Fruit fly (Drosophila melanogaster) whole organism, wandering third instar larva: Measurements from ENCODE around the gene Prosbeta3.

Experiments
- Abd-B ChIP-seq: fragments of >200 bp; optimal IDR thresholded peaks from 2 replicates; lab custom pipeline; 2017; ENCODE audit warnings: missing biosample characterization, missing genetic modification characterization
- CG32264 ChIP-seq: fragments of 200-800 bp; sonication (Bioruptor generic); optimal IDR thresholded peaks from 2 replicates; lab custom pipeline; 2016; ENCODE audit warnings: missing biosample characterization, missing genetic modification characterization
- CG9705 ChIP-seq: fragments of 200-800 bp; sonication (Bioruptor generic); optimal IDR thresholded peaks from 2 replicates; lab custom pipeline; 2018; ENCODE audit warnings: missing biosample characterization, mild to moderate bottlenecking, missing genetic modification characterization
- CrebA ChIP-seq: fragments of 200-800 bp; sonication (Bioruptor generic); optimal IDR thresholded peaks from 2 replicates; lab custom pipeline; 2016; ENCODE audit warnings: missing biosample characterization, mild to moderate bottlenecking, missing genetic modification characterization, borderline replicate concordance
- Dfd ChIP-seq: fragments of >200 bp; optimal IDR thresholded peaks from 2 replicates; lab custom pipeline; 2017; ENCODE audit warnings: missing biosample characterization, missing genetic modification characterization
- Dif ChIP-seq: fragments of 200-275, 200-300 bp; sonication (Bioruptor generic); optimal IDR thresholded peaks from 2 replicates; lab custom pipeline; 2018; ENCODE audit warnings: missing biosample characterization, missing genetic modification characterization; ENCODE audit not compliant: partially characterized antibody
- GATAd ChIP-seq: sonication (Bioruptor generic); optimal IDR thresholded peaks from 2 replicates; lab custom pipeline; 2016; ENCODE audit warnings: missing biosample characterization, missing genetic modification characterization
- HLH106 ChIP-seq: fragments of 200-800 bp; optimal IDR thresholded peaks from 3 replicates; lab custom pipeline; 2019; ENCODE audit warnings: missing biosample characterization, mild to moderate bottlenecking, missing genetic modification characterization, moderate library complexity
- Hnf4 ChIP-seq: fragments of 200-800 bp; sonication (Bioruptor generic); optimal IDR thresholded peaks from 2 replicates; lab custom pipeline; 2016; ENCODE audit warnings: missing biosample characterization, mild to moderate bottlenecking, missing genetic modification characterization
- Hr78 ChIP-seq: fragments of >200 bp; optimal IDR thresholded peaks from 2 replicates; lab custom pipeline; 2017; ENCODE audit warnings: missing biosample characterization, missing genetic modification characterization
- Hr83 ChIP-seq: fragments of 200-300 bp; sonication (Bioruptor generic); optimal IDR thresholded peaks from 2 replicates; lab custom pipeline; 2016; ENCODE audit warnings: missing biosample characterization, mild to moderate bottlenecking, missing genetic modification characterization, moderate library complexity; ENCODE audit not compliant: poor library complexity, severe bottlenecking
- Jra ChIP-seq: sonication (Bioruptor generic); optimal IDR thresholded peaks from 2 replicates; lab custom pipeline; 2016; ENCODE audit warnings: missing biosample characterization, missing genetic modification characterization
- Mio ChIP-seq: sonication (Bioruptor generic); optimal IDR thresholded peaks from 2 replicates; lab custom pipeline; 2016; ENCODE audit warnings: missing biosample characterization, missing genetic modification characterization
- Myc ChIP-seq: fragments of >200 bp; optimal IDR thresholded peaks from 2 replicates; lab custom pipeline; 2017
- N ChIP-seq: fragments of >200 bp; optimal IDR thresholded peaks from 2 replicates; lab custom pipeline; 2018; ENCODE audit warnings: missing biosample characterization, missing external identifiers, missing genetic modification characterization
- OdsH ChIP-seq: fragments of 200-800 bp; sonication (Bioruptor generic); optimal IDR thresholded peaks from 2 replicates; lab custom pipeline; 2016; ENCODE audit warnings: missing biosample characterization, mild to moderate bottlenecking, missing genetic modification characterization
- Rel ChIP-seq, 2 experiments: fragments of 200-800 bp; sonication (Bioruptor generic) in 1 of 2; optimal IDR thresholded peaks; 2 replicates in 1 of 2; 3 replicates in 1 of 2; lab custom pipeline; 2016 to 2019; ENCODE audit warnings: mild to moderate bottlenecking in 2 of 2, missing biosample characterization in 2 of 2, missing genetic modification characterization in 2 of 2, moderate library complexity in 1 of 2
- Sp1 ChIP-seq: fragments of 200-800 bp; sonication (Bioruptor generic); optimal IDR thresholded peaks from 3 replicates; lab custom pipeline; 2019; ENCODE audit warnings: missing biosample characterization, mild to moderate bottlenecking, missing genetic modification characterization, moderate library complexity
- Vsx2 ChIP-seq: fragments of 200-300, 225-300 bp; sonication (Bioruptor generic); optimal IDR thresholded peaks from 2 replicates; lab custom pipeline; 2018; ENCODE audit warnings: missing biosample characterization, missing genetic modification characterization; ENCODE audit not compliant: partially characterized antibody
- br ChIP-seq: fragments of 200-800 bp; sonication (Bioruptor generic); optimal IDR thresholded peaks from 2 replicates; lab custom pipeline; 2016; ENCODE audit warnings: missing biosample characterization, missing genetic modification characterization
- brk ChIP-seq: fragments of 200-800 bp; sonication (Bioruptor generic); optimal IDR thresholded peaks from 2 replicates; lab custom pipeline; 2016; ENCODE audit warnings: missing biosample characterization, mild to moderate bottlenecking, missing genetic modification characterization
- dl ChIP-seq, 2 experiments: fragments of 175-275, 200-275 bp in 1 of 2; fragments of 200-275 bp in 1 of 2; sonication (Bioruptor generic); optimal IDR thresholded peaks; lab custom pipeline; 2018; ENCODE audit warnings: mild to moderate bottlenecking in 2 of 2, missing biosample characterization in 2 of 2, missing genetic modification characterization in 2 of 2, moderate library complexity in 2 of 2; ENCODE audit not compliant: partially characterized antibody in 2 of 2, insufficient read depth in 1 of 2
- dmrt93B ChIP-seq: fragments of 200-800 bp; sonication (Bioruptor generic); optimal IDR thresholded peaks from 2 replicates; lab custom pipeline; 2018; ENCODE audit warnings: missing biosample characterization, mild to moderate bottlenecking, missing genetic modification characterization
- dsf ChIP-seq: sonication (Bioruptor generic); optimal IDR thresholded peaks from 2 replicates; lab custom pipeline; 2016; ENCODE audit warnings: missing biosample characterization, missing genetic modification characterization, borderline replicate concordance
- ey ChIP-seq: fragments of 200-800 bp; sonication (Bioruptor generic); optimal IDR thresholded peaks from 2 replicates; lab custom pipeline; 2016; ENCODE audit warnings: missing biosample characterization, missing genetic modification characterization
- foxo ChIP-seq, 2 experiments: fragments of 200-800 bp; sonication (Bioruptor generic); optimal IDR thresholded peaks; 2 replicates in 1 of 2; 3 replicates in 1 of 2; lab custom pipeline; 2016 to 2017; ENCODE audit warnings: missing biosample characterization in 2 of 2, missing genetic modification characterization in 2 of 2
- fru ChIP-seq: fragments of 200-800 bp; sonication (Bioruptor generic); optimal IDR thresholded peaks from 3 replicates; lab custom pipeline; 2016; ENCODE audit warnings: missing biosample characterization, mild to moderate bottlenecking, missing genetic modification characterization
- h ChIP-seq: fragments of 200-800 bp; sonication (Bioruptor generic); optimal IDR thresholded peaks from 3 replicates; lab custom pipeline; 2016; ENCODE audit warnings: missing biosample characterization, mild to moderate bottlenecking, missing genetic modification characterization
- jim ChIP-seq: fragments of 175-275, 200-325 bp; sonication (Bioruptor generic); optimal IDR thresholded peaks from 2 replicates; lab custom pipeline; 2016; ENCODE audit warnings: missing biosample characterization, mild to moderate bottlenecking, missing genetic modification characterization
- lola ChIP-seq: fragments of >200 bp; optimal IDR thresholded peaks from 2 replicates; lab custom pipeline; 2017; ENCODE audit warnings: missing biosample characterization, missing genetic modification characterization
- pan ChIP-seq: fragments of >200 bp; optimal IDR thresholded peaks from 2 replicates; lab custom pipeline; 2017
- psq ChIP-seq: fragments of 200-800 bp; sonication (Bioruptor generic); optimal IDR thresholded peaks from 3 replicates; lab custom pipeline; 2017; ENCODE audit warnings: missing biosample characterization, mild to moderate bottlenecking, missing genetic modification characterization, moderate library complexity
- rgr ChIP-seq: fragments of 200-800 bp; sonication (Bioruptor generic); optimal IDR thresholded peaks from 3 replicates; lab custom pipeline; 2016; ENCODE audit warnings: missing biosample characterization, mild to moderate bottlenecking, missing genetic modification characterization
- sage ChIP-seq: fragments of 200-800 bp; sonication (Bioruptor generic); optimal IDR thresholded peaks from 2 replicates; lab custom pipeline; 2016; ENCODE audit warnings: missing biosample characterization, mild to moderate bottlenecking, missing genetic modification characterization
- sv ChIP-seq: fragments of 200-800 bp; sonication (Bioruptor generic); optimal IDR thresholded peaks from 3 replicates; lab custom pipeline; 2016; ENCODE audit warnings: missing biosample characterization, missing genetic modification characterization
- tai ChIP-seq: sonication (Bioruptor generic); optimal IDR thresholded peaks from 2 replicates; lab custom pipeline; 2016; ENCODE audit warnings: missing biosample characterization, missing genetic modification characterization
- usp ChIP-seq: fragments of >200 bp; optimal IDR thresholded peaks from 2 replicates; lab custom pipeline; 2017; ENCODE audit warnings: missing biosample characterization, missing genetic modification characterization
- woc ChIP-seq: sonication (Bioruptor generic); optimal IDR thresholded peaks from 2 replicates; lab custom pipeline; 2016; ENCODE audit warnings: missing biosample characterization, mild to moderate bottlenecking, missing genetic modification characterization

The Prosbeta3 gene

dm6 chr3R:8978768-8979167 is 27.3 kb downstream of the Prosbeta3 start:
- peak; percentile 74 for TF ChIP-seq h (GFP tag; lab: Kevin White, UChicago)
- peak; percentile 78 for TF ChIP-seq Sp1
- TF ChIP-seq dmrt93B (GFP tag; lab: Kevin White, UChicago), result peak; percentile 40
- TF ChIP-seq OdsH, result peak; percentile 32
- TF ChIP-seq Jra (GFP tag; lab: Kevin White, UChicago), result no peak
- TF ChIP-seq Hr78 (GFP tag; lab: Kevin White, UChicago), result no peak
- peak; percentile 6 for TF ChIP-seq CG32264
- TF ChIP-seq GATAd (GFP tag; lab: Kevin White, UChicago), result no peak
- no peak for TF ChIP-seq CG9705 (GFP tag; lab: Kevin White, UChicago)
- TF ChIP-seq Vsx2 (GFP tag; lab: Kevin White, UChicago), result no peak
- peak; percentile 65 for TF ChIP-seq rgr (GFP tag; lab: Kevin White, UChicago)
- peak; percentile 40 for TF ChIP-seq br (GFP tag; lab: Kevin White, UChicago)
- no peak for TF ChIP-seq Myc (lab: Kevin White, UChicago)
- TF ChIP-seq HLH106 (tag; lab: Kevin White, UChicago), result peak; percentile 58
- TF ChIP-seq Hnf4 (GFP tag; lab: Kevin White, UChicago), result peak; percentile 18
- no peak for TF ChIP-seq Dif (GFP tag; lab: Kevin White, UChicago)
- TF ChIP-seq dl (GFP tag; optimal IDR thresholded peaks at IDR 0.05; lab: Kevin White, UChicago; ENCODE audit: insufficient read depth in 1 of 2, partially characterized antibody in 2 of 2), result no peak
- no peak for TF ChIP-seq Hr83 (GFP tag; lab: Kevin White, UChicago)
- no peak for TF ChIP-seq CrebA (GFP tag; lab: Kevin White, UChicago)
- TF ChIP-seq Abd-B (GFP tag; lab: Kevin White, UChicago), result no peak
- TF ChIP-seq lola (GFP tag; lab: Kevin White, UChicago), result no peak
- no peak for TF ChIP-seq sv (GFP tag; lab: Kevin White, UChicago)
- no peak for TF ChIP-seq N (GFP tag; lab: Kevin White, UChicago)
- TF ChIP-seq Dfd, result no peak
- TF ChIP-seq psq, result peak; percentile 64
- TF ChIP-seq woc, result peak; percentile 67
- TF ChIP-seq tai (GFP tag; lab: Kevin White, UChicago), result peak; percentile 38
- no peak for TF ChIP-seq Mio (GFP tag; lab: Kevin White, UChicago)
- TF ChIP-seq sage (GFP tag; lab: Kevin White, UChicago), result peak; percentile 52
- TF ChIP-seq jim (GFP tag; lab: Kevin White, UChicago), result no peak
- peak; percentile 73 for TF ChIP-seq fru (GFP tag; lab: Kevin White, UChicago)
- peak; percentile 57 for TF ChIP-seq brk (GFP tag; lab: Kevin White, UChicago)
- TF ChIP-seq dsf (GFP tag; lab: Kevin White, UChicago), result no peak
- TF ChIP-seq foxo (GFP tag; optimal IDR thresholded peaks at IDR 0.05; lab: Kevin White, UChicago), result peak in 1 of 2 experiments; percentile 69
- no peak for TF ChIP-seq pan (lab: Kevin White, UChicago)
- peak; percentile 42 for TF ChIP-seq Rel (GFP tag; optimal IDR thresholded peaks at IDR 0.05; lab: Kevin White, UChicago)
- no peak for TF ChIP-seq Rel (tag; optimal IDR thresholded peaks at IDR 0.05; lab: Kevin White, UChicago)
- no peak for TF ChIP-seq usp (GFP tag; lab: Kevin White, UChicago)
- peak; percentile 58 for TF ChIP-seq ey (GFP tag; lab: Kevin White, UChicago)

DNA sequence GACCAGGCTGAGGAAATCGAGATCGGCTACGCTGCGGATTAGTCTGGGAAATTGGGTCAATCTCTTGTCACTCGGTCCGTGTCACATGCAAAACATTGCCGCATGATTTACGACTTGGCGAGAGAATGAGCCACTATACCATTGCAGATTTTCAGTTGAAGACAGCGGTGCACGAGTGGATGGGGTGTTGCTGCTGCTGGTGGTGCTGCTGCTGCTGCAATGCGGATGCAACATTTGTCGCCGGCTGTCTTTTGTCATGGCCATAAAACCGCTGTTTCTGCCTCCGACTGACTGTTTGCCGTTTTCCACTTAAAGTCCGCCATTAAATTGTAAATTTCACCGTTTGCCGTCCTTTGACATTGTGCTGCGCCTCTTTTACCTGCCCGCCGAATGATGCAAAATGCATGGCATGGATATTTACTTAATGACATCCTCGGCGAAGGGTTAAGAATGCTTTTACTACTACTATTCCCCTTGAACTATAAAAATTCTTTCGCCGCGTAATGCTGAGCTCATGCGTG is 29.9 kb downstream of the Prosbeta3 start:
- TF ChIP-seq Mio (GFP tag; lab: Kevin White, UChicago), result no peak
- no peak for TF ChIP-seq CG9705 (GFP tag; lab: Kevin White, UChicago)
- TF ChIP-seq usp (GFP tag; lab: Kevin White, UChicago), result no peak
- no peak for TF ChIP-seq dl (GFP tag; optimal IDR thresholded peaks at IDR 0.05; lab: Kevin White, UChicago; ENCODE audit: insufficient read depth in 1 of 2, partially characterized antibody in 2 of 2)
- no peak for TF ChIP-seq brk (GFP tag; lab: Kevin White, UChicago)
- no peak for TF ChIP-seq Myc (lab: Kevin White, UChicago)
- no peak for TF ChIP-seq N (GFP tag; lab: Kevin White, UChicago)
- TF ChIP-seq foxo (GFP tag; optimal IDR thresholded peaks at IDR 0.05; lab: Kevin White, UChicago), result no peak
- no peak for TF ChIP-seq Sp1
- TF ChIP-seq sv (GFP tag; lab: Kevin White, UChicago), result no peak
- no peak for TF ChIP-seq pan (lab: Kevin White, UChicago)
- no peak for TF ChIP-seq br (GFP tag; lab: Kevin White, UChicago)
- TF ChIP-seq GATAd (GFP tag; lab: Kevin White, UChicago), result no peak
